Worm (Caenorhabditis elegans) whole organism, L4 larva: ENCODE data around the gene B0393.9.

Source experiments
- F26F4.8 ChIP-seq: fragments of 200-800 bp; sonication (Bioruptor generic); conservative IDR thresholded peaks from 2 replicates; pipeline ENCODE4 v1.3.6; 2022; ENCODE audit warnings: missing genetic modification characterization, missing compliant biosample characterization
- F37D6.2 ChIP-seq: sonication (generic microtip); optimal IDR thresholded peaks from 2 replicates; lab custom pipeline; 2016; ENCODE audit warnings: mild to moderate bottlenecking, missing genetic modification characterization, missing compliant biosample characterization
- Y105C5A.15 ChIP-seq: fragments of 200-800 bp; sonication (Bioruptor generic); IDR thresholded peaks from 2 replicates; pipeline ENCODE4 v1.3.6; 2022; ENCODE audit warnings: missing genetic modification characterization, missing compliant biosample characterization
- ZK546.5 ChIP-seq, 2 experiments: sonication (generic microtip); optimal IDR thresholded peaks; 2 replicates each; lab custom pipeline; 2017; ENCODE audit warnings: missing biosample characterization in 2 of 2, missing genetic modification characterization in 2 of 2
- aha-1 ChIP-seq: fragments of 150-350 bp; peaks from one replicate; lab custom pipeline; 2014; ENCODE audit warnings: missing biosample characterization, missing genetic modification characterization
- arid-1 ChIP-seq: fragments of 200-800 bp; sonication (Bioruptor generic); conservative IDR thresholded peaks from 2 replicates; pipeline ENCODE4 v1.3.6; 2022; ENCODE audit warnings: missing genetic modification reagents, missing genetic modification characterization, missing compliant biosample characterization
- ceh-62 ChIP-seq: sonication (generic microtip); optimal IDR thresholded peaks from 2 replicates; lab custom pipeline; 2017; ENCODE audit warnings: missing biosample characterization, missing genetic modification characterization
- ces-1 ChIP-seq: fragments of 150-350 bp; sonication (generic microtip); optimal IDR thresholded peaks from 4 replicates; lab custom pipeline; 2014; ENCODE audit warnings: missing biosample characterization, missing genetic modification reagents, missing genetic modification characterization
- daf-16 ChIP-seq, 3 experiments: sonication (generic microtip); optimal IDR thresholded peaks; 2 replicates each; lab custom pipeline; 2016 to 2017; ENCODE audit warnings: missing genetic modification characterization in 3 of 3, missing genetic modification reagents in 3 of 3, mild to moderate bottlenecking in 2 of 3, missing compliant biosample characterization in 2 of 3, missing biosample characterization in 1 of 3, moderate library complexity in 1 of 3
- dmd-6 ChIP-seq: fragments of 200-800 bp; sonication (Bioruptor generic); IDR thresholded peaks from 2 replicates; pipeline ENCODE4 v1.3.6; 2022; ENCODE audit warnings: missing genetic modification reagents, missing genetic modification characterization, missing compliant biosample characterization
- egl-43 ChIP-seq: fragments of 200-800 bp; sonication (Bioruptor generic); IDR thresholded peaks from 2 replicates; pipeline ENCODE4 v1.3.6; 2022; ENCODE audit warnings: missing genetic modification reagents, missing genetic modification characterization, missing compliant biosample characterization
- lin-29 ChIP-seq: fragments of 200-800 bp; sonication (Bioruptor generic); IDR thresholded peaks from 2 replicates; pipeline ENCODE4 v1.3.6; 2022; ENCODE audit warnings: missing genetic modification reagents, missing genetic modification characterization, missing compliant biosample characterization
- lin-38 ChIP-seq: fragments of 200-800 bp; sonication (Bioruptor generic); IDR thresholded peaks from 2 replicates; pipeline ENCODE4 v1.3.6; 2022; ENCODE audit warnings: missing genetic modification reagents, missing genetic modification characterization, missing compliant biosample characterization
- lin-39 ChIP-seq: fragments of 150-350 bp; optimal IDR thresholded peaks from 2 replicates; lab custom pipeline; 2014; ENCODE audit warnings: missing biosample characterization, missing genetic modification reagents, missing genetic modification characterization
- lsy-2 ChIP-seq, 2 experiments: fragments of 150-350 bp in 1 of 2; sonication (generic microtip) in 1 of 2; optimal IDR thresholded peaks; 2 replicates each; lab custom pipeline; 2014 to 2017; ENCODE audit warnings: missing biosample characterization in 2 of 2, missing genetic modification characterization in 2 of 2
- mes-2 ChIP-seq: sonication (generic microtip); optimal IDR thresholded peaks from 2 replicates; lab custom pipeline; 2016; ENCODE audit warnings: missing genotype, mild to moderate bottlenecking, missing genetic modification characterization, missing compliant biosample characterization; ENCODE audit not compliant: poor library complexity, severe bottlenecking
- mxl-3 ChIP-seq: fragments of 200-800 bp; sonication (Bioruptor generic); optimal IDR thresholded peaks from 2 replicates; lab custom pipeline; 2018; ENCODE audit warnings: mild to moderate bottlenecking, missing genetic modification characterization, missing compliant biosample characterization
- nhr-25 ChIP-seq: sonication (generic microtip); optimal IDR thresholded peaks from 2 replicates; lab custom pipeline; 2017; ENCODE audit warnings: missing genetic modification characterization, mild to moderate bottlenecking, missing compliant biosample characterization, antibody characterized with exemption, moderate library complexity, borderline replicate concordance; ENCODE audit not compliant: insufficient read depth
- nhr-28 ChIP-seq: fragments of 150-350 bp; optimal IDR thresholded peaks from 2 replicates; lab custom pipeline; 2014; ENCODE audit warnings: missing biosample characterization, missing genetic modification characterization
- nhr-42 ChIP-seq: fragments of 200-800 bp; sonication (Bioruptor generic); IDR thresholded peaks from 2 replicates; pipeline ENCODE4 v1.3.6; 2022; ENCODE audit warnings: missing genetic modification characterization, missing compliant biosample characterization
- nhr-48 ChIP-seq: sonication (generic microtip); optimal IDR thresholded peaks from 2 replicates; lab custom pipeline; 2016; ENCODE audit warnings: mild to moderate bottlenecking, missing genetic modification characterization, missing compliant biosample characterization
- pqm-1 ChIP-seq: sonication (generic microtip); optimal IDR thresholded peaks from 2 replicates; lab custom pipeline; 2017; ENCODE audit warnings: missing biosample characterization, missing genetic modification characterization
- snpc-1.2 ChIP-seq: fragments of 200-800 bp; sonication (Bioruptor generic); IDR thresholded peaks from 2 replicates; pipeline ENCODE4 v1.3.6; 2022; ENCODE audit warnings: missing genetic modification reagents, missing genetic modification characterization, missing compliant biosample characterization
- unc-130 ChIP-seq: sonication (generic microtip); optimal IDR thresholded peaks from 2 replicates; lab custom pipeline; 2016; ENCODE audit warnings: missing genetic modification reagents, missing genetic modification characterization, missing compliant biosample characterization
- unc-62 ChIP-seq, 3 experiments: fragments of 150-350 bp in 1 of 3; sonication (generic microtip); optimal IDR thresholded peaks in 2 of 3; peaks in 1 of 3; 1 replicate in 1 of 3; 2 replicates in 2 of 3; lab custom pipeline; 2014 to 2017; ENCODE audit warnings: missing biosample characterization in 3 of 3, missing genetic modification characterization in 3 of 3, missing genetic modification reagents in 3 of 3, missing genotype in 1 of 3

B0393.9 gene

ce11 chrIII:4785131-4785530, 5.2 kb upstream of the B0393.9 start, which contains the start of gene enu-3.2:
Gene enu-3.2, minus strand, starts transcription at chrIII:4785235.
- TF ChIP-seq arid-1 (0 out of 2 replicates have a peak, but pooled peaks have one; percentile 8), lin-38 (peak; percentile 19; the same call in 1 of the 2 replicates), unc-130 (GFP tag; lab: Kevin White, UChicago) (peak; percentile 23)

DNA sequence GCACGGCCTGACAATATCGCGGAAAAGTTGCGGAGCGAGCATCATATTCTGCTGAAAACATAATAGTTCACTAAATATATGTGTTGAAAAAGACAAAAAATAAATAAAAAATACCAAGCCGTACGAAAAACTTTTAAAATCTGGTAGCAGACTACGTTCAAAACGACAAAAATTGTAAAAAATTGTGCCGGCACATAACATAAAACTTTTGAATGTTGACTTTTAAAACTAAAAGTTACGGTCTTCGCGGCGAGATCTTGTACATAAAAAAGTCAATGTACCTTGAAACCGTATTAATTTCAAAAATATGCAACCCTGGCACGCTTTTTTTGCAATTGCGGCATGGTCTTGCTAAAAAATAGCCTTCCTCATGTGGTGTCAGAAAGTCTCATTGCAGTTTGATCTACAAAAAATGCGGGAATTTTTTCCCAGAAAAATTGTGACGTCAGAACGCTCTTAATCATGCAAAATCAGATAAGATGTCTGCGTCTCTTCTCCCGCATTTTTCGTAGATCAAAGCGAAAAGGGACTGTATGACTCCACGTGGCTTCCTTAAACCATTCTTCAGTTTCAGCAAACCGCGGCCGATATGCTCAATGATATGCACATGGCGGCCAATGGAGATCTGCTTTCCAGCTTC, 2.1 kb upstream of the B0393.9 start, which contains the start of the genes gex-5 and C38D4.10:
gex-5 (minus strand) TSS at position 51 of the 640 bp plus-strand sequence.
C38D4.10 (plus strand) TSS at position 590 of the 640 bp plus-strand sequence.
- peak; percentile 55 for TF ChIP-seq unc-130 (GFP tag; lab: Kevin White, UChicago)

DNA sequence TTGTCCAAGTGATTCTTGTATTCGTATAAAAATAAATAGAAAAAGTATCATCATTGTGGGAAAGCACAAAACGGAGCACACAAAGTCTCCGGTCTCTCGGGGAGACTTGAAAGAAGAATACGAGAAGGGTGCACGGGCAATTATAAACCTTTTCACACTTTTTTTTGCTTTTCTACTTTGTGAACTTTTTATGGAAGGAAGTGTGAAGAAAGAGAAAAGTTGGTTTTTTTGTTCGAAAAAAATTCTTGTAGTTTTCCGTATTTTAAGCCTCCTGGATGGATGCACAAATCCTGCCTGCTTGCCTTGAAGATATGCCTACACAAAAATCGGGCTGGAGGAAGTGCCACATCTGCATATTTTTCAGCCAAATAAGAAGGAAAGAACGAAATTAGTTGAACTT, 2.0 kb downstream of the B0393.9 start, which contains the start of gene B0393.7:
B0393.7 (minus strand) TSS at position 101 of the 400 bp plus-strand sequence.
- TF ChIP-seq nhr-48 (tag; lab: Kevin White, UChicago) (no peak), daf-16 (GFP tag; optimal IDR thresholded peaks at IDR 0.05; lab: Kevin White, UChicago) (no peak), daf-16 (tag; optimal IDR thresholded peaks at IDR 0.05; lab: Kevin White, UChicago) (peak; percentile 17), aha-1 (tag; lab: Kevin White, UChicago) (peak; percentile 88)

- TF ChIP-seq aha-1 (tag; lab: Kevin White, UChicago): peak; percentile 96
- no peak for TF ChIP-seq mes-2
- TF ChIP-seq, all 104 proteins: peak for 1
Observed at ce11 chrIII:4767869-4768645, 11.9 kb downstream of the B0393.9 start.

- TF ChIP-seq nhr-25: no peak
- no peak for TF ChIP-seq lin-29 (GFP tag; lab: Robert Waterston, UW)
- peak; percentile 47 for TF ChIP-seq nhr-28 (tag; lab: Kevin White, UChicago)
- no peak for TF ChIP-seq F37D6.2 (tag; lab: Kevin White, UChicago)
- TF ChIP-seq ceh-62 (tag; lab: Kevin White, UChicago): no peak
- peak; percentile 9 for TF ChIP-seq mxl-3 (GFP tag; lab: Kevin White, UChicago)
- peak in 1 of 2 experiments; percentile 75 for TF ChIP-seq unc-62 (GFP tag; optimal IDR thresholded peaks at IDR 0.05 in 1 of 2; lab: Kevin White, UChicago)
- TF ChIP-seq unc-62 (tag; optimal IDR thresholded peaks at IDR 0.05; lab: Kevin White, UChicago): no peak
Observed at ce11 chrIII:4766842-4767241, 13.1 kb downstream of the B0393.9 start.

DNA sequence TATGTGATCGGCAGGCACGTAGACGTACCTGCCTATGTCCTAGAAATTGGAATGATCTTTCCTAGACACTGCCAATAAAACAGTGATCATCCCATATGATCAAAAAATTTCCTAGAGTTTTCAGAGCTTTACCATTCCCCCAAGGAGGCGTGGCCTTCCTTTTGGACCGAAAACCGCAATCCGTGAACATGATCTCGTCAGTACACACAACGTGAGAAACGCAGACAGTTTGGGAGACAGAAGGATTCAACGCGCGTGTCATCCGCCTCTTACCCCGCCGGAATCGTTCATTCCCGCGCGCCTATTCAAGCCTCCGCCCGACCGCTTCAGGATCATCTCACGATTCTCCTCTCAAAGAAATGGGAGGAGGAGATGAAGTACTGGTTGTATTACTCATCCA, 14.5 kb downstream of the B0393.9 start, which contains the start of gene B0393.5:
B0393.5 (plus strand) TSS at position 301 of the 400 bp plus-strand sequence.
- TF ChIP-seq mxl-3 (GFP tag; lab: Kevin White, UChicago) (peak; percentile 18), aha-1 (tag; lab: Kevin White, UChicago) (peak; percentile 4), lin-29 (GFP tag; lab: Robert Waterston, UW) (no peak)

DNA sequence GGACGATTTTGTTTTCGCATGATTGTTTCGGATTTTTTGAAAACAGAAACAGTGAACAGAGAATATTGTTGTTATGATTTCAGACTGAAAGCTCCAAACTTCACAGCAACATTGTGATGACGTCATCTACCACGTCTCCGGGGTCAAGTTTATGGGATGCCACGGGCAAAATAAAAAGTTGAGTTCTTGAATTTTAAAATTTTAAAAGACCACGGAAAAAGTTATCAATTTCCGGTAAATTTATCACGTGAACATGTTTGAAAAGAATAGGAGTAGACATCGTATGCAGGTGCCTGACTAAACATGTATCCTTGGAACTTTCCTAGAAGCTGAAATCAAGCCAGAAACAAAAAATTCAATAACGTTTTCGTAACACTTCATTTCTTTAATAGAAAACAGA, 16.4 kb downstream of the B0393.9 start, which contains the start of gene B0393.4:
B0393.4 (minus strand) TSS at position 101 of the 400 bp plus-strand sequence.
- TF ChIP-seq egl-43 (GFP tag; lab: Robert Waterston, UW): no peak
- TF ChIP-seq lin-29 (GFP tag; lab: Robert Waterston, UW): no peak
- no peak for TF ChIP-seq lin-39 (tag; lab: Kevin White, UChicago)
- TF ChIP-seq nhr-42 (GFP tag; lab: Robert Waterston, UW): no peak
- TF ChIP-seq snpc-1.2 (GFP tag; lab: Robert Waterston, UW): no peak
- TF ChIP-seq Y105C5A.15: no peak
- TF ChIP-seq ces-1 (GFP tag; lab: Kevin White, UChicago): no peak
- TF ChIP-seq F26F4.8: no peak
- TF ChIP-seq unc-62 (GFP tag; optimal IDR thresholded peaks at IDR 0.05 in 1 of 2; lab: Kevin White, UChicago): no peak
- no peak for TF ChIP-seq unc-62 (tag; optimal IDR thresholded peaks at IDR 0.05; lab: Kevin White, UChicago)
- no peak for TF ChIP-seq pqm-1 (tag; lab: Kevin White, UChicago)
- TF ChIP-seq dmd-6 (GFP tag; lab: Robert Waterston, UW): no peak
- no peak for TF ChIP-seq lsy-2 (tag; optimal IDR thresholded peaks at IDR 0.05; lab: Kevin White, UChicago)
- TF ChIP-seq ZK546.5 (tag; optimal IDR thresholded peaks at IDR 0.05; lab: Kevin White, UChicago): no peak
